Worm (Caenorhabditis elegans) whole organism, mixed stage, embryonic: ENCODE measurements around the gene F16B4.5.

Source experiments
- blmp-1 ChIP-seq: fragments of 150-350 bp; optimal IDR thresholded peaks from 2 replicates; lab custom pipeline; 2014; ENCODE audit warnings: missing biosample characterization, missing genetic modification characterization
- elt-3 ChIP-seq: fragments of 150-350 bp; optimal IDR thresholded peaks from 2 replicates; lab custom pipeline; 2014; ENCODE audit warnings: missing biosample characterization, missing genetic modification characterization
- nhr-28 ChIP-seq: fragments of 150-350 bp; optimal IDR thresholded peaks from 2 replicates; lab custom pipeline; 2014; ENCODE audit warnings: missing biosample characterization, missing genetic modification characterization
- nhr-76 ChIP-seq: sonication (generic microtip); optimal IDR thresholded peaks from 2 replicates; lab custom pipeline; 2017; ENCODE audit warnings: missing biosample characterization, missing genetic modification characterization
- pha-4 ChIP-seq: fragments of 150-350 bp; optimal IDR thresholded peaks from 2 replicates; lab custom pipeline; 2018; ENCODE audit warnings: missing biosample characterization, missing genetic modification reagents, missing genetic modification characterization
- ztf-11 ChIP-seq: fragments of 150-350 bp; optimal IDR thresholded peaks from 2 replicates; lab custom pipeline; 2014; ENCODE audit warnings: missing biosample characterization, missing genetic modification characterization

DNA sequence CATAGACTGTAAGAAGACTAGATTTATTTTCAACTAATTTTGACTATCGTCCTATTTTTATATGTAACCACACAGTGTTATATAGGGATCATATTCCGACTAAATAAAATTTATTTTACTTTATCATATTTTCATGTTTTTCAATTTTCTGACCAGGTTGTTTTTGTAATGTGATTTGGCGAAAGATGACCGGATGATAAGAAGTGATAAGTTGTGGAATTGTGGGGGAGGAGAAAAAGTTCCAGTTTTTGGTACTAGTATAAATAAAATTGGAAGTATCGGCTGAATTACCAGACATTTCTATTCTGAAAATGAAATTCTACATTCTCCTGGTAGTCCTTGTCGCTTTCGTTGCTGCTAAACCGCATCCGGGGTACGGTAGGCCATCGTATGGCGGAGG is 2.8 kb upstream of the F16B4.5 start, which contains the start of gene F16B4.7:
- TF ChIP-seq blmp-1 (no peak), nhr-28 (tag; lab: Kevin White, UChicago) (no peak), ztf-11 (tag; lab: Kevin White, UChicago) (no peak), nhr-76 (tag; lab: Kevin White, UChicago) (no peak), elt-3 (tag; lab: Kevin White, UChicago) (no peak), pha-4 (tag; lab: Kevin White, UChicago) (no peak)
